Worm (Caenorhabditis elegans): Measurements from ENCODE around the gene pho-11.

Gene pho-11

ce11 chrII:9931476-9931875, at the start of gene pho-11:
Gene pho-11, plus strand, starts transcription at chrII:9931849.
- TF ChIP-seq him-1 (tag; optimal IDR thresholded peaks at IDR 0.05) (no peak), dao-5 (tag; optimal IDR thresholded peaks at IDR 0.05) (no peak), W03F9.2 (tag; optimal IDR thresholded peaks at IDR 0.05) (no peak)

ce11 chrII:9886216-9886615, 45.4 kb upstream of the pho-11 start, which contains the start of gene algn-8:
Gene algn-8, minus strand, starts transcription at chrII:9886442.
- no peak for TF ChIP-seq dao-5 (tag; optimal IDR thresholded peaks at IDR 0.05)
- TF ChIP-seq him-1 (tag; optimal IDR thresholded peaks at IDR 0.05), result no peak
- TF ChIP-seq W03F9.2 (tag; optimal IDR thresholded peaks at IDR 0.05), result no peak

ce11 chrII:9888549-9888948, 43.1 kb upstream of the pho-11 start:
- TF ChIP-seq dao-5 (tag; optimal IDR thresholded peaks at IDR 0.05) (no peak), him-1 (tag; optimal IDR thresholded peaks at IDR 0.05) (no peak), W03F9.2 (tag; optimal IDR thresholded peaks at IDR 0.05) (no peak)

ce11 chrII:9891031-9891689, 40.5 kb upstream of the pho-11 start, which contains the start of gene vgln-1:
Gene vgln-1, minus strand, starts transcription at chrII:9891081.
- no peak for TF ChIP-seq him-1 (tag; optimal IDR thresholded peaks at IDR 0.05)

- TF ChIP-seq him-1 (tag; optimal IDR thresholded peaks at IDR 0.05) (no peak), W03F9.2 (tag; optimal IDR thresholded peaks at IDR 0.05) (no peak), dao-5 (tag; optimal IDR thresholded peaks at IDR 0.05) (no peak)
Observed at ce11 chrII:9891823-9892222, 39.8 kb upstream of the pho-11 start.

- TF ChIP-seq him-1 (tag; optimal IDR thresholded peaks at IDR 0.05) (no peak), W03F9.2 (tag; optimal IDR thresholded peaks at IDR 0.05) (peak; percentile 74)
Observed at ce11 chrII:9892409-9892808, 39.2 kb upstream of the pho-11 start, which contains the start of gene C08H9.16. Gene C08H9.16, plus strand, starts transcription at chrII:9892778.

- TF ChIP-seq W03F9.2 (tag; optimal IDR thresholded peaks at IDR 0.05), result no peak
- TF ChIP-seq him-1 (tag; optimal IDR thresholded peaks at IDR 0.05), result no peak
- no peak for TF ChIP-seq dao-5 (tag; optimal IDR thresholded peaks at IDR 0.05)
Observed at ce11 chrII:9894435-9894834, 37.2 kb upstream of the pho-11 start, which contains the start of gene F26C11.1. Gene F26C11.1, plus strand, starts transcription at chrII:9894735.

- no peak for TF ChIP-seq dao-5 (tag; optimal IDR thresholded peaks at IDR 0.05)
- TF ChIP-seq W03F9.2 (tag; optimal IDR thresholded peaks at IDR 0.05), result no peak
- no peak for TF ChIP-seq him-1 (tag; optimal IDR thresholded peaks at IDR 0.05)
Observed at ce11 chrII:9895173-9895572, 36.5 kb upstream of the pho-11 start.

- TF ChIP-seq dao-5 (tag; optimal IDR thresholded peaks at IDR 0.05) (no peak), him-1 (tag; optimal IDR thresholded peaks at IDR 0.05) (no peak), W03F9.2 (tag; optimal IDR thresholded peaks at IDR 0.05) (no peak)
Observed at ce11 chrII:9898744-9899143, 32.9 kb upstream of the pho-11 start.

- TF ChIP-seq W03F9.2 (tag; optimal IDR thresholded peaks at IDR 0.05) (no peak), him-1 (tag; optimal IDR thresholded peaks at IDR 0.05) (no peak), dao-5 (tag; optimal IDR thresholded peaks at IDR 0.05) (no peak)
Observed at ce11 chrII:9900276-9900675, 31.4 kb upstream of the pho-11 start, which contains the start of gene unc-4. Gene unc-4, minus strand, starts transcription at chrII:9900376.

- no peak for TF ChIP-seq dao-5 (tag; optimal IDR thresholded peaks at IDR 0.05)
- TF ChIP-seq W03F9.2 (tag; optimal IDR thresholded peaks at IDR 0.05), result no peak
- TF ChIP-seq him-1 (tag; optimal IDR thresholded peaks at IDR 0.05), result no peak
Observed at ce11 chrII:9904459-9904858, 27.2 kb upstream of the pho-11 start.

ce11 chrII:9914999-9915398, 16.6 kb upstream of the pho-11 start, which contains the start of gene F26C11.3:
Gene F26C11.3, minus strand, starts transcription at chrII:9915099.
- TF ChIP-seq dao-5 (tag; optimal IDR thresholded peaks at IDR 0.05), result no peak
- TF ChIP-seq him-1 (tag; optimal IDR thresholded peaks at IDR 0.05), result no peak
- no peak for TF ChIP-seq W03F9.2 (tag; optimal IDR thresholded peaks at IDR 0.05)

ce11 chrII:9916177-9916576, 15.5 kb upstream of the pho-11 start, which contains the start of gene F26C11.4:
Gene F26C11.4, minus strand, starts transcription at chrII:9916277.
- TF ChIP-seq dao-5 (tag; optimal IDR thresholded peaks at IDR 0.05) (no peak), him-1 (tag; optimal IDR thresholded peaks at IDR 0.05) (no peak), W03F9.2 (tag; optimal IDR thresholded peaks at IDR 0.05) (no peak)

- TF ChIP-seq dao-5 (tag; optimal IDR thresholded peaks at IDR 0.05) (no peak), him-1 (tag; optimal IDR thresholded peaks at IDR 0.05) (no peak), W03F9.2 (tag; optimal IDR thresholded peaks at IDR 0.05) (no peak)
Observed at ce11 chrII:9917904-9918303, 13.7 kb upstream of the pho-11 start, which contains the start of gene C05C10.8. Gene C05C10.8, minus strand, starts transcription at chrII:9918004.

ce11 chrII:9920468-9920867, 11.2 kb upstream of the pho-11 start, which contains the start of gene pho-10:
Gene pho-10, minus strand, starts transcription at chrII:9920568.
- TF ChIP-seq W03F9.2 (tag; optimal IDR thresholded peaks at IDR 0.05) (no peak), him-1 (tag; optimal IDR thresholded peaks at IDR 0.05) (no peak), dao-5 (tag; optimal IDR thresholded peaks at IDR 0.05) (no peak)

All from whole organism, L4/young adult.